Fruit fly (Drosophila melanogaster) whole organism, embryonic: ENCODE measurements around the gene E23.
A peak's percentile ranks its signal among the peaks of the same experiment; 100 is the strongest.

Source experiments
- ATbp ChIP-seq: fragments of 200-800 bp; sonication (Bioruptor generic); optimal IDR thresholded peaks from 2 replicates; lab custom pipeline; 2017; ENCODE audit warnings: missing biosample characterization, mild to moderate bottlenecking, missing genetic modification characterization, missing genetic modification reagents
- BEAF-32 ChIP-seq: fragments of 200-800 bp; sonication (Bioruptor generic); optimal IDR thresholded peaks from 3 replicates; lab custom pipeline; 2017; ENCODE audit warnings: missing biosample characterization, missing genetic modification characterization, mild to moderate bottlenecking, moderate library complexity, missing genetic modification reagents
- CG10366 ChIP-seq: fragments of 200-800 bp; sonication (Bioruptor generic); IDR thresholded peaks from 2 replicates; pipeline ENCODE4 v1.3.6; 2022; ENCODE audit warnings: missing biosample characterization, missing genetic modification characterization
- CG11456 ChIP-seq: fragments of 200-800 bp; sonication (Bioruptor generic); IDR thresholded peaks from 3 replicates; pipeline ENCODE4 v1.3.6; 2022; ENCODE audit warnings: missing biosample characterization, missing genetic modification characterization
- CG12155 ChIP-seq: fragments of 200-800 bp; sonication (Bioruptor generic); optimal IDR thresholded peaks from 3 replicates; lab custom pipeline; 2016; ENCODE audit warnings: missing biosample characterization, missing genetic modification characterization
- CG13894 ChIP-seq: fragments of 200-800 bp; sonication (Bioruptor generic); optimal IDR thresholded peaks from 3 replicates; lab custom pipeline; 2018; ENCODE audit warnings: missing biosample characterization, mild to moderate bottlenecking, missing genetic modification characterization, moderate library complexity
- CG17328 ChIP-seq: fragments of 200-800 bp; sonication (Bioruptor generic); IDR thresholded peaks from 2 replicates; pipeline ENCODE4 v1.3.6; 2022; ENCODE audit warnings: missing biosample characterization, missing genetic modification characterization
- CG17361 ChIP-seq: fragments of 200-800 bp; sonication (Bioruptor generic); IDR thresholded peaks from 3 replicates; pipeline ENCODE4 v1.3.6; 2022; ENCODE audit warnings: missing biosample characterization, missing genetic modification characterization
- CG17568 ChIP-seq: fragments of 200-800 bp; sonication (Bioruptor generic); optimal IDR thresholded peaks from 2 replicates; lab custom pipeline; 2018; ENCODE audit warnings: missing biosample characterization, mild to moderate bottlenecking, missing genetic modification characterization, moderate library complexity
- CG17612 ChIP-seq: fragments of 200-800 bp; sonication (Bioruptor generic); IDR thresholded peaks from 2 replicates; pipeline ENCODE4 v1.3.6; 2022; ENCODE audit warnings: missing biosample characterization, missing genetic modification characterization
- CG18011 ChIP-seq: fragments of 200-800 bp; sonication (Bioruptor generic); optimal IDR thresholded peaks from 2 replicates; lab custom pipeline; 2017; ENCODE audit warnings: missing biosample characterization, missing genetic modification characterization, mild to moderate bottlenecking, moderate library complexity, missing genotype
- CG18262 ChIP-seq: fragments of 200-800 bp; optimal IDR thresholded peaks from 3 replicates; lab custom pipeline; 2019; ENCODE audit warnings: missing biosample characterization, mild to moderate bottlenecking, missing genetic modification characterization, moderate library complexity
- CG1832 ChIP-seq: fragments of 200-800 bp; sonication (Bioruptor generic); optimal IDR thresholded peaks from 2 replicates; lab custom pipeline; 2017; ENCODE audit warnings: missing biosample characterization, mild to moderate bottlenecking, missing genetic modification characterization, inconsistent platforms
- CG3847 ChIP-seq: fragments of 200-800 bp; sonication (Bioruptor generic); IDR thresholded peaks from 2 replicates; pipeline ENCODE4 v1.3.6; 2022; ENCODE audit warnings: missing biosample characterization, missing genetic modification characterization
- CG4424 ChIP-seq: fragments of 200-800 bp; sonication (Bioruptor generic); optimal IDR thresholded peaks from 3 replicates; lab custom pipeline; 2016; ENCODE audit warnings: missing biosample characterization, missing genetic modification characterization
- CG4820 ChIP-seq: fragments of 200-800 bp; sonication (Bioruptor generic); optimal IDR thresholded peaks from 3 replicates; lab custom pipeline; 2016; ENCODE audit warnings: missing biosample characterization, missing genetic modification characterization
- CG4854 ChIP-seq: fragments of 200-800 bp; sonication (Bioruptor generic); optimal IDR thresholded peaks from 2 replicates; lab custom pipeline; 2016; ENCODE audit warnings: missing biosample characterization, missing genetic modification characterization, inconsistent platforms
- CG6272 ChIP-seq: fragments of 200-800 bp; sonication (Bioruptor generic); IDR thresholded peaks from 2 replicates; pipeline ENCODE4 v1.3.6; 2022; ENCODE audit warnings: missing biosample characterization, missing genetic modification characterization
- CG8359 ChIP-seq: fragments of 200-800 bp; sonication (Bioruptor generic); optimal IDR thresholded peaks from 2 replicates; lab custom pipeline; 2017; ENCODE audit warnings: missing biosample characterization, mild to moderate bottlenecking, missing genetic modification characterization, borderline replicate concordance
- CG9727 ChIP-seq: fragments of 200-800 bp; sonication (Bioruptor generic); optimal IDR thresholded peaks from 3 replicates; lab custom pipeline; 2017; ENCODE audit warnings: missing biosample characterization, mild to moderate bottlenecking, missing genetic modification characterization
- Doc3 ChIP-seq: fragments of 200-800 bp; sonication (Bioruptor generic); IDR thresholded peaks from 3 replicates; pipeline ENCODE4 v1.3.6; 2022; ENCODE audit warnings: missing biosample characterization, missing genetic modification characterization; ENCODE audit not compliant: partially characterized antibody
- Drgx ChIP-seq: fragments of 200-800 bp; sonication (Bioruptor generic); IDR thresholded peaks from 2 replicates; pipeline ENCODE4 v1.3.6; 2022; ENCODE audit warnings: missing biosample characterization, missing genetic modification characterization
- Hr3 ChIP-seq: fragments of 200-800 bp; sonication (Bioruptor generic); optimal IDR thresholded peaks from 3 replicates; lab custom pipeline; 2016; ENCODE audit warnings: missing biosample characterization, missing genetic modification characterization
- Lhr ChIP-seq: fragments of 200-800 bp; sonication (Bioruptor generic); optimal IDR thresholded peaks from 3 replicates; lab custom pipeline; 2017; ENCODE audit warnings: mild to moderate bottlenecking, missing biosample characterization, missing genetic modification reagents, missing genetic modification characterization
- Mes4 ChIP-seq: fragments of 200-800 bp; sonication (Bioruptor generic); optimal IDR thresholded peaks from 2 replicates; lab custom pipeline; 2016; ENCODE audit warnings: missing biosample characterization, missing genetic modification characterization
- NfI ChIP-seq: fragments of 200-800 bp; sonication (Bioruptor generic); optimal IDR thresholded peaks from 3 replicates; lab custom pipeline; 2018; ENCODE audit warnings: missing biosample characterization, mild to moderate bottlenecking, missing genetic modification characterization, moderate library complexity
- PHDP ChIP-seq: fragments of 200-800 bp; sonication (Bioruptor generic); optimal IDR thresholded peaks from 3 replicates; lab custom pipeline; 2018; ENCODE audit warnings: missing biosample characterization, mild to moderate bottlenecking, missing genetic modification characterization, moderate library complexity
- Sox102F ChIP-seq: fragments of 200-800 bp; sonication (Bioruptor generic); optimal IDR thresholded peaks from 2 replicates; lab custom pipeline; 2018; ENCODE audit warnings: missing biosample characterization, mild to moderate bottlenecking, missing genetic modification characterization, moderate library complexity
- Xrp1 ChIP-seq: fragments of 200-800 bp; sonication (Bioruptor generic); IDR thresholded peaks from 2 replicates; pipeline ENCODE4 v1.3.6; 2022; ENCODE audit warnings: missing biosample characterization, missing genetic modification characterization
- ap ChIP-seq: fragments of 200-800 bp; sonication (Bioruptor generic); IDR thresholded peaks from 2 replicates; pipeline ENCODE4 v1.3.6; 2022; ENCODE audit warnings: missing biosample characterization, missing genetic modification characterization
- az2 ChIP-seq: fragments of 200-800 bp; sonication (Bioruptor generic); optimal IDR thresholded peaks from 3 replicates; lab custom pipeline; 2016; ENCODE audit warnings: missing biosample characterization, missing genetic modification characterization
- bsh ChIP-seq, 2 experiments: fragments of 200-800 bp; sonication (Bioruptor generic); optimal IDR thresholded peaks; 2 replicates each; lab custom pipeline; 2017 to 2018; ENCODE audit warnings: mild to moderate bottlenecking in 2 of 2, missing biosample characterization in 2 of 2, missing genetic modification characterization in 2 of 2, moderate library complexity in 1 of 2
- chm ChIP-seq: fragments of 200-800 bp; sonication (Bioruptor generic); IDR thresholded peaks from 2 replicates; pipeline ENCODE4 v1.3.6; 2022; ENCODE audit warnings: missing biosample characterization, missing genetic modification characterization
- dimm ChIP-seq: fragments of 200-800 bp; sonication (Bioruptor generic); IDR thresholded peaks from 2 replicates; pipeline ENCODE4 v1.3.6; 2022; ENCODE audit warnings: missing biosample characterization, missing genetic modification characterization
- exex ChIP-seq: fragments of 200-800 bp; sonication (Bioruptor generic); optimal IDR thresholded peaks from 4 replicates; lab custom pipeline; 2018; ENCODE audit warnings: missing biosample characterization, mild to moderate bottlenecking, missing genetic modification characterization, moderate library complexity
- fd102C ChIP-seq: fragments of 200-800 bp; sonication (Bioruptor generic); optimal IDR thresholded peaks from 2 replicates; lab custom pipeline; 2018; ENCODE audit warnings: missing biosample characterization, mild to moderate bottlenecking, missing genetic modification characterization, moderate library complexity
- grn ChIP-seq: fragments of 200-800 bp; sonication (Bioruptor generic); optimal IDR thresholded peaks from 3 replicates; lab custom pipeline; 2017; ENCODE audit warnings: missing biosample characterization, missing genetic modification characterization
- gsb ChIP-seq: fragments of 200-800 bp; sonication (Bioruptor generic); IDR thresholded peaks from 2 replicates; pipeline ENCODE4 v1.3.6; 2022; ENCODE audit warnings: missing biosample characterization, missing genetic modification characterization
- hth ChIP-seq: fragments of >200 bp; optimal IDR thresholded peaks from 2 replicates; lab custom pipeline; 2017; ENCODE audit warnings: inconsistent platforms
- insv ChIP-seq, 2 experiments: fragments of 200-800 bp; sonication (Bioruptor generic); optimal IDR thresholded peaks; 3 replicates each; lab custom pipeline; 2016 to 2018; ENCODE audit warnings: missing biosample characterization in 2 of 2, missing genetic modification characterization in 2 of 2
- kni ChIP-seq: fragments of 200-800 bp; sonication (Bioruptor generic); optimal IDR thresholded peaks from 3 replicates; lab custom pipeline; 2017; ENCODE audit warnings: mild to moderate bottlenecking, missing biosample characterization, missing genetic modification reagents, missing genetic modification characterization
- luna ChIP-seq: fragments of 200-800 bp; sonication (Bioruptor generic); optimal IDR thresholded peaks from 2 replicates; lab custom pipeline; 2016; ENCODE audit warnings: missing biosample characterization, missing genetic modification characterization
- nerfin-1 ChIP-seq: fragments of 200-800 bp; sonication (Bioruptor generic); optimal IDR thresholded peaks from 3 replicates; lab custom pipeline; 2019; ENCODE audit warnings: missing biosample characterization, mild to moderate bottlenecking, missing genetic modification characterization, moderate library complexity
- pan ChIP-seq, 4 experiments: fragments of >200 bp in 3 of 4; fragments of 200-800 bp in 1 of 4; sonication (Bioruptor generic) in 1 of 4; optimal IDR thresholded peaks in 3 of 4; IDR thresholded peaks in 1 of 4; 2 replicates each; pipeline versions ENCODE4 v1.3.6 to Lab custom; 2017 to 2022; ENCODE audit warnings: missing biosample characterization in 2 of 4, missing genetic modification characterization in 2 of 4, mixed read lengths in 1 of 4
- salm ChIP-seq: fragments of 200-800 bp; sonication (Bioruptor generic); optimal IDR thresholded peaks from 2 replicates; lab custom pipeline; 2018; ENCODE audit warnings: missing biosample characterization, mild to moderate bottlenecking, missing genetic modification characterization
- sob ChIP-seq: fragments of 200-800 bp; sonication (Bioruptor generic); IDR thresholded peaks from 2 replicates; pipeline ENCODE4 v1.3.6; 2022; ENCODE audit warnings: missing biosample characterization, missing genetic modification characterization
- tna ChIP-seq: fragments of 200-800 bp; sonication (Bioruptor generic); IDR thresholded peaks from 2 replicates; pipeline ENCODE4 v1.3.6; 2022; ENCODE audit warnings: missing biosample characterization, missing genetic modification characterization; ENCODE audit not compliant: partially characterized antibody
- trh ChIP-seq: fragments of 200-800 bp; sonication (Bioruptor generic); optimal IDR thresholded peaks from 2 replicates; lab custom pipeline; 2016; ENCODE audit warnings: missing biosample characterization, missing genetic modification characterization
- z ChIP-seq: fragments of 200-800 bp; sonication (Bioruptor generic); IDR thresholded peaks from 3 replicates; pipeline ENCODE4 v1.3.6; 2022; ENCODE audit warnings: missing biosample characterization, missing genetic modification characterization

The E23 gene

DNA sequence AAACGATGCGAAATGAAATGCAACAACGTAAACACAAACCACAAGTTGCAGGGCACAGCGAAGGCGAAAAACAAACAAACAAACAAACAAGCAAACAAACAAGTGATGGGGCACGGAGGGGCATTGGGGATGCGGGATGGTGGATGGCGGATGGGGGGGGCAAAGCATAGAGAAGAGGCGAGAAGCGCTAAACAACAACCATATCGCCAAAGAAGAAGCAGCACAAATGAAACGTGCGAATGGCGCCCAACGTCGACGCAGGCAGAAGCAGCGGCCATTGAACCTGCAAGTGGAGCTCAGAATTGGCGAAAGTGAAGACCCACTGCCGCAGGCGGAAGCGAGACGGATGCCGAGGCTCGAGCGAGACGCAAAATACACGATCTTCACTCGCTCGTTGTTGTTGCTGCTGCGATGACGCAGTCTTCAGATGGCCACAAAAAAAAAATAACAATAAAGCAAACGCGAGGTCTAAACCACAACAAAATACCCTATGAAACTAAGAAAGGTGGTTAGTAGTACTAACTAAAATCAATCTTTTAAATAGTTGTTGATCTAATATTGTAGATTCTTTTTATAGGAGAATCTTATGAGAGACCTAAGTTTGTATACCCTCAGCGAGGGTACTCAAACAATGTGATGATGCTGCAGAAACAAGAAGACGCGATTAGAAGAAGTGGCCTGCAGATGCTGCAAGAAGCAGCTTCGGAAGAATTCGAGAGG, 8.7 kb downstream of the E23 start:
- no peak for TF ChIP-seq salm (tag; lab: Kevin White, UChicago)
- peak; percentile 3 for TF ChIP-seq kni (GFP tag; lab: Kevin White, UChicago)
- no peak for TF ChIP-seq insv (GFP tag; optimal IDR thresholded peaks at IDR 0.05; lab: Kevin White, UChicago)
- TF ChIP-seq grn: no peak
- TF ChIP-seq CG18262 (tag; lab: Kevin White, UChicago): peak; percentile 1
- TF ChIP-seq NfI: no peak
- TF ChIP-seq CG17361 (GFP tag; lab: Robert Waterston, UW): 0 out of 3 replicates have a peak, but pooled peaks have one; percentile 13
- TF ChIP-seq CG11456: 0 out of 3 replicates have a peak, but pooled peaks have one; percentile 5
- 0 out of 2 replicates have a peak, but pooled peaks have one; percentile 30 for TF ChIP-seq ap (GFP tag; lab: Robert Waterston, UW)
- no peak for TF ChIP-seq CG4820 (GFP tag; lab: Kevin White, UChicago)
- TF ChIP-seq CG17612 (GFP tag; lab: Robert Waterston, UW): no peak
- no peak for TF ChIP-seq nerfin-1
- no peak for TF ChIP-seq gsb (GFP tag; lab: Robert Waterston, UW)
- TF ChIP-seq BEAF-32 (GFP tag; lab: Kevin White, UChicago): no peak
- TF ChIP-seq PHDP (tag; lab: Kevin White, UChicago): no peak
- no peak for TF ChIP-seq CG12155 (GFP tag; lab: Kevin White, UChicago)
- TF ChIP-seq hth (lab: Kevin White, UChicago): no peak
- peak; percentile 20 for TF ChIP-seq CG1832
- TF ChIP-seq ATbp (GFP tag; lab: Kevin White, UChicago): peak; percentile 66
- no peak for TF ChIP-seq CG8359 (GFP tag; lab: Kevin White, UChicago)
- TF ChIP-seq z: no peak
- TF ChIP-seq dimm (GFP tag; lab: Robert Waterston, UW): no peak
- no peak for TF ChIP-seq CG4854 (GFP tag; lab: Kevin White, UChicago)
- peak; percentile 24; the same call in 1 of the 2 replicates for TF ChIP-seq chm (GFP tag; lab: Robert Waterston, UW)
- TF ChIP-seq luna (GFP tag; lab: Kevin White, UChicago): no peak
- TF ChIP-seq CG13894: no peak
- TF ChIP-seq Mes4 (GFP tag; lab: Kevin White, UChicago): no peak
- peak; percentile 54 to 69 for TF ChIP-seq bsh (GFP tag; optimal IDR thresholded peaks at IDR 0.05; lab: Kevin White, UChicago)
- no peak for TF ChIP-seq Lhr (GFP tag; lab: Kevin White, UChicago)
- no peak for TF ChIP-seq exex (tag; lab: Kevin White, UChicago)
- no peak for TF ChIP-seq Hr3
- TF ChIP-seq CG10366 (GFP tag; lab: Robert Waterston, UW): peak; percentile 35; the same call in 1 of the 2 replicates
- TF ChIP-seq trh (GFP tag; lab: Kevin White, UChicago): no peak
- no peak for TF ChIP-seq pan (optimal IDR thresholded peaks at IDR 0.05; lab: Kevin White, UChicago)
- TF ChIP-seq pan (GFP tag; optimal IDR thresholded peaks at IDR 0.05 in 1 of 2, IDR thresholded peaks at IDR 0.05 in 1 of 2): no peak
- 0 out of 2 replicates have a peak, but pooled peaks have one; percentile 19 for TF ChIP-seq tna
- TF ChIP-seq CG18011 (GFP tag; lab: Kevin White, UChicago): no peak
- TF ChIP-seq CG17328 (GFP tag; lab: Robert Waterston, UW): no peak
- no peak for TF ChIP-seq Doc3 (GFP tag; lab: Robert Waterston, UW)
- TF ChIP-seq sob: no peak
- no peak for TF ChIP-seq CG4424 (GFP tag; lab: Kevin White, UChicago)
- no peak for TF ChIP-seq Sox102F (GFP tag; lab: Kevin White, UChicago)
- TF ChIP-seq Xrp1 (GFP tag; lab: Robert Waterston, UW): peak; percentile 40; the same call in 1 of the 2 replicates
- no peak for TF ChIP-seq CG6272
- TF ChIP-seq Drgx (GFP tag; lab: Robert Waterston, UW): peak; percentile 80
- no peak for TF ChIP-seq CG3847 (GFP tag; lab: Robert Waterston, UW)
- TF ChIP-seq CG17568 (GFP tag; lab: Kevin White, UChicago): no peak
- TF ChIP-seq fd102C (GFP tag; lab: Kevin White, UChicago): no peak
- no peak for TF ChIP-seq CG9727
- TF ChIP-seq az2 (GFP tag; lab: Kevin White, UChicago): peak; percentile 14
